Fruit fly (Drosophila melanogaster): ENCODE results near the gene CG3558.
A peak's percentile ranks its signal among the peaks of the same experiment; 100 is the strongest.

The CG3558 gene

dm6 chr2L:2992664-2993174 is at the start of gene CG3558, which contains the start of gene okr:
CG3558 (plus strand) TSS chr2L:2992870.
okr (minus strand) TSS chr2L:2992759.
- TF ChIP-seq CG11617 (GFP tag; optimal IDR thresholded peaks at IDR 0.05) (no peak), CG1620 (GFP tag; optimal IDR thresholded peaks at IDR 0.05) (no peak), pad (GFP tag; optimal IDR thresholded peaks at IDR 0.05) (no peak), bab1 (GFP tag; optimal IDR thresholded peaks at IDR 0.05) (peak; percentile 42), Mnt (GFP tag; optimal IDR thresholded peaks at IDR 0.05) (no peak), cnc (optimal IDR thresholded peaks at IDR 0.05) (no peak), CG5204 (GFP tag; optimal IDR thresholded peaks at IDR 0.05) (no peak)

dm6 chr2L:2944509-2944908 is 48.2 kb upstream of the CG3558 start:
- no peak for TF ChIP-seq Crg-1 (GFP tag; optimal IDR thresholded peaks at IDR 0.05)
- no peak for TF ChIP-seq Clk (GFP tag; optimal IDR thresholded peaks at IDR 0.05)
- TF ChIP-seq pad (GFP tag; optimal IDR thresholded peaks at IDR 0.05) = no peak
- no peak for TF ChIP-seq CG12768 (GFP tag; optimal IDR thresholded peaks at IDR 0.05)
- peak; percentile 42 for TF ChIP-seq CG14711 (tag; optimal IDR thresholded peaks at IDR 0.05)
- TF ChIP-seq kay (GFP tag; ENCODE audit: borderline replicate concordance) = no peak
- no peak for TF ChIP-seq cic (GFP tag; optimal IDR thresholded peaks at IDR 0.05)
- TF ChIP-seq Mnt (GFP tag; optimal IDR thresholded peaks at IDR 0.05) = no peak
- no peak for TF ChIP-seq cnc (optimal IDR thresholded peaks at IDR 0.05)
- TF ChIP-seq Hr96 (GFP tag; optimal IDR thresholded peaks at IDR 0.05) = no peak
- no peak for TF ChIP-seq ovo (GFP tag; optimal IDR thresholded peaks at IDR 0.05)
- TF ChIP-seq CG33017 (tag; optimal IDR thresholded peaks at IDR 0.05) = peak; percentile 61
- no peak for TF ChIP-seq CG5204 (GFP tag; optimal IDR thresholded peaks at IDR 0.05)
- TF ChIP-seq bab1 (GFP tag; optimal IDR thresholded peaks at IDR 0.05) = no peak
- no peak for TF ChIP-seq toe (GFP tag; optimal IDR thresholded peaks at IDR 0.05)
- TF ChIP-seq CG1620 (GFP tag; optimal IDR thresholded peaks at IDR 0.05) = no peak
- no peak for TF ChIP-seq tj (GFP tag; optimal IDR thresholded peaks at IDR 0.05)
- TF ChIP-seq CG7045 (GFP tag; optimal IDR thresholded peaks at IDR 0.05) = peak; percentile 20
- TF ChIP-seq CG7101 (tag; optimal IDR thresholded peaks at IDR 0.05) = peak; percentile 25
- TF ChIP-seq CG11617 (GFP tag; optimal IDR thresholded peaks at IDR 0.05) = no peak

- TF ChIP-seq CG11617 (GFP tag; optimal IDR thresholded peaks at IDR 0.05) = no peak
- TF ChIP-seq CG33017 (tag; optimal IDR thresholded peaks at IDR 0.05) = no peak
- no peak for TF ChIP-seq tj (GFP tag; optimal IDR thresholded peaks at IDR 0.05)
- TF ChIP-seq CG14711 (tag; optimal IDR thresholded peaks at IDR 0.05) = no peak
- TF ChIP-seq ovo (GFP tag; optimal IDR thresholded peaks at IDR 0.05) = no peak
- no peak for TF ChIP-seq CG12768 (GFP tag; optimal IDR thresholded peaks at IDR 0.05)
Measured at dm6 chr2L:2945438-2946220, 47.0 kb upstream of the CG3558 start.

dm6 chr2L:2954472-2954871 is 38.2 kb upstream of the CG3558 start, which contains the start of gene Rbp9:
Rbp9 (plus strand) TSS chr2L:2954762.
- TF ChIP-seq Hr96 (GFP tag; optimal IDR thresholded peaks at IDR 0.05) = no peak
- TF ChIP-seq CG7045 (GFP tag; optimal IDR thresholded peaks at IDR 0.05) = no peak
- TF ChIP-seq toe (GFP tag; optimal IDR thresholded peaks at IDR 0.05) = no peak
- TF ChIP-seq CG14711 (tag; optimal IDR thresholded peaks at IDR 0.05) = no peak
- no peak for TF ChIP-seq CG1620 (GFP tag; optimal IDR thresholded peaks at IDR 0.05)
- no peak for TF ChIP-seq CG7101 (tag; optimal IDR thresholded peaks at IDR 0.05)
- no peak for TF ChIP-seq Mnt (GFP tag; optimal IDR thresholded peaks at IDR 0.05)
- no peak for TF ChIP-seq bab1 (GFP tag; optimal IDR thresholded peaks at IDR 0.05)
- TF ChIP-seq ovo (GFP tag; optimal IDR thresholded peaks at IDR 0.05) = no peak
- TF ChIP-seq cic (GFP tag; optimal IDR thresholded peaks at IDR 0.05) = no peak
- TF ChIP-seq CG5204 (GFP tag; optimal IDR thresholded peaks at IDR 0.05) = no peak
- TF ChIP-seq CG33017 (tag; optimal IDR thresholded peaks at IDR 0.05) = no peak
- no peak for TF ChIP-seq tj (GFP tag; optimal IDR thresholded peaks at IDR 0.05)
- TF ChIP-seq pad (GFP tag; optimal IDR thresholded peaks at IDR 0.05) = no peak

dm6 chr2L:2955659-2956058 is 37.0 kb upstream of the CG3558 start:
- no peak for TF ChIP-seq CG33017 (tag; optimal IDR thresholded peaks at IDR 0.05)
- no peak for TF ChIP-seq Clk (GFP tag; optimal IDR thresholded peaks at IDR 0.05)
- no peak for TF ChIP-seq CG7101 (tag; optimal IDR thresholded peaks at IDR 0.05)
- TF ChIP-seq CG11617 (GFP tag; optimal IDR thresholded peaks at IDR 0.05) = no peak
- TF ChIP-seq ovo (GFP tag; optimal IDR thresholded peaks at IDR 0.05) = no peak
- TF ChIP-seq CG1620 (GFP tag; optimal IDR thresholded peaks at IDR 0.05) = no peak
- TF ChIP-seq CG12768 (GFP tag; optimal IDR thresholded peaks at IDR 0.05) = no peak
- TF ChIP-seq Crg-1 (GFP tag; optimal IDR thresholded peaks at IDR 0.05) = no peak

dm6 chr2L:2956358-2956757 is 36.3 kb upstream of the CG3558 start:
- TF ChIP-seq Mnt (GFP tag; optimal IDR thresholded peaks at IDR 0.05) (no peak), CG11617 (GFP tag; optimal IDR thresholded peaks at IDR 0.05) (peak; percentile 46), ovo (GFP tag; optimal IDR thresholded peaks at IDR 0.05) (no peak), CG5204 (GFP tag; optimal IDR thresholded peaks at IDR 0.05) (peak; percentile 63), bab1 (GFP tag; optimal IDR thresholded peaks at IDR 0.05) (no peak), Clk (GFP tag; optimal IDR thresholded peaks at IDR 0.05) (peak; percentile 53), CG33017 (tag; optimal IDR thresholded peaks at IDR 0.05) (peak; percentile 72), pad (GFP tag; optimal IDR thresholded peaks at IDR 0.05) (peak; percentile 64), CG7045 (GFP tag; optimal IDR thresholded peaks at IDR 0.05) (peak; percentile 79), cnc (optimal IDR thresholded peaks at IDR 0.05) (no peak), cic (GFP tag; optimal IDR thresholded peaks at IDR 0.05) (no peak), Hr96 (GFP tag; optimal IDR thresholded peaks at IDR 0.05) (peak; percentile 50), CG1620 (GFP tag; optimal IDR thresholded peaks at IDR 0.05) (no peak), kay (GFP tag; ENCODE audit: borderline replicate concordance) (peak; percentile 42), Crg-1 (GFP tag; optimal IDR thresholded peaks at IDR 0.05) (no peak), toe (GFP tag; optimal IDR thresholded peaks at IDR 0.05) (no peak), CG12768 (GFP tag; optimal IDR thresholded peaks at IDR 0.05) (peak; percentile 81), tj (GFP tag; optimal IDR thresholded peaks at IDR 0.05) (peak; percentile 1), CG7101 (tag; optimal IDR thresholded peaks at IDR 0.05) (peak; percentile 47), CG14711 (tag; optimal IDR thresholded peaks at IDR 0.05) (no peak)
